Comparison of ENCODE assay signal across 6 fruit fly cellular contexts in the genomic region with DNA sequence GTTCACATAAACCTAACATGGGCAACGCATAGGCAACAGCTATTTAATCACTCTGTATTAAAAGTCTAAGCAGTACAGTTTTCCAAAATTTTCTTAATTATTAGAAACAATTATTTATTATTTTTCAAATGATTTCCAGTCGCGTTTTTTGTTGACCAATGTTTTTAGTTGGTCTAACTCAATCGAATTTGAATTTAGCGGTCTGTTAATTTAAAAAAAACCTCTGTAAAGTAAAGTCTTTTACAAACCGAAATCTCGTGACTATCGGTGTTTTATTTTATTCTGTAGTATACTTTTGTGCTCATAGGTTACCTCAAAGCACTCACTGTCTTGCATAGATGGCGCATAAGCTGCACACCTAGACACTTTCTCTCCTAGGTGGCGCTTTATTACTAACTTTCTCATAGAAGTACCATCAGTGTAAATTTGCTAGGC.
TF ChIP-seq lines count a peak whose summit lies in the region.

No protein-coding gene starts in this region.

- peak; percentile 94 to 97 for TF ChIP-seq CTCF in S2 (optimal IDR thresholded peaks at IDR 0.05; lab: Kevin White, UChicago)
- TF ChIP-seq CTCF in whole organism, embryonic (GFP tag; optimal IDR thresholded peaks at IDR 0.05; lab: Kevin White, UChicago): peak; percentile 98

TF ChIP-seq in whole organism, adult, 20 proteins besides CTCF, POLR2A, EP300 and RAD21:
- peak; percentile 28 for TF ChIP-seq ovo (GFP tag; optimal IDR thresholded peaks at IDR 0.05; lab: Kevin White, UChicago)
- TF ChIP-seq cnc (optimal IDR thresholded peaks at IDR 0.05; lab: Kevin White, UChicago): no peak
- TF ChIP-seq CG7101 (tag; optimal IDR thresholded peaks at IDR 0.05; lab: Kevin White, UChicago): peak; percentile 4
- peak; percentile 19 for TF ChIP-seq Mnt (GFP tag; optimal IDR thresholded peaks at IDR 0.05; lab: Kevin White, UChicago)
- peak; percentile 2 for TF ChIP-seq bab1 (GFP tag; optimal IDR thresholded peaks at IDR 0.05; lab: Kevin White, UChicago)
- TF ChIP-seq CG1620 (GFP tag; optimal IDR thresholded peaks at IDR 0.05; lab: Kevin White, UChicago): peak; percentile 50

TF ChIP-seq in whole organism, embryonic, 481 proteins besides CTCF, POLR2A, EP300 and RAD21 (continues in another document):
- TF ChIP-seq Doc3 (GFP tag; IDR thresholded peaks at IDR 0.05; lab: Robert Waterston, UW; ENCODE audit: partially characterized antibody): peak; percentile 61
- no peak for TF ChIP-seq Spps (tag; optimal IDR thresholded peaks at IDR 0.05; lab: Kevin White, UChicago)
- peak; percentile 58 for TF ChIP-seq CG30403 (GFP tag; optimal IDR thresholded peaks at IDR 0.05; lab: Kevin White, UChicago)
- TF ChIP-seq CG32772 (GFP tag; IDR thresholded peaks at IDR 0.05; lab: Robert Waterston, UW): peak; percentile 25; the same call in 1 of the 2 replicates
- no peak for TF ChIP-seq CG8924 (tag; optimal IDR thresholded peaks at IDR 0.05; lab: Kevin White, UChicago)
- TF ChIP-seq unc-4 (GFP tag; IDR thresholded peaks at IDR 0.05; lab: Robert Waterston, UW; ENCODE audit: partially characterized antibody): peak; percentile 71; the same call in 1 of the 2 replicates
- peak; percentile 67 for TF ChIP-seq Rfx (GFP tag; IDR thresholded peaks at IDR 0.05; lab: Robert Waterston, UW)
- TF ChIP-seq CG16779 (GFP tag; IDR thresholded peaks at IDR 0.05; lab: Robert Waterston, UW): no peak
- TF ChIP-seq CG11085 (GFP tag; IDR thresholded peaks at IDR 0.05; lab: Robert Waterston, UW): peak; percentile 42; the same call in 1 of the 2 replicates
- TF ChIP-seq row (GFP tag; IDR thresholded peaks at IDR 0.05; lab: Robert Waterston, UW): no peak
- peak; percentile 31 for TF ChIP-seq sug (tag; optimal IDR thresholded peaks at IDR 0.05; lab: Kevin White, UChicago)
- peak; percentile 32; the same call in 1 of the 2 replicates for TF ChIP-seq lmd (GFP tag; IDR thresholded peaks at IDR 0.05; lab: Robert Waterston, UW)
- no peak for TF ChIP-seq hb (GFP tag; IDR thresholded peaks at IDR 0.05; lab: Robert Waterston, UW; ENCODE audit: partially characterized antibody)
- TF ChIP-seq CG16813 (GFP tag; IDR thresholded peaks at IDR 0.05; lab: Robert Waterston, UW; ENCODE audit: partially characterized antibody): peak; percentile 61; the same call in 2 of the 3 replicates
- TF ChIP-seq Nf-YA (GFP tag; IDR thresholded peaks at IDR 0.05; lab: Robert Waterston, UW): no peak
- peak; percentile 57 for TF ChIP-seq CG33213 (GFP tag; optimal IDR thresholded peaks at IDR 0.05; lab: Kevin White, UChicago)
- peak; percentile 18 for TF ChIP-seq CG15269 (tag; optimal IDR thresholded peaks at IDR 0.05; lab: Kevin White, UChicago)

TF ChIP-seq in whole organism, prepupa, 60 proteins besides CTCF, POLR2A, EP300 and RAD21 (continues in another document):
- no peak for TF ChIP-seq achi (GFP tag; optimal IDR thresholded peaks at IDR 0.05; lab: Kevin White, UChicago)
- TF ChIP-seq CG10631 (GFP tag; optimal IDR thresholded peaks at IDR 0.05; lab: Kevin White, UChicago): no peak
- TF ChIP-seq pdm3 (GFP tag; optimal IDR thresholded peaks at IDR 0.05; lab: Kevin White, UChicago): peak; percentile 21
- no peak for TF ChIP-seq ss (GFP tag; optimal IDR thresholded peaks at IDR 0.05; lab: Kevin White, UChicago)
- TF ChIP-seq CG32006 (GFP tag; optimal IDR thresholded peaks at IDR 0.05; lab: Kevin White, UChicago): no peak
- peak; percentile 49 for TF ChIP-seq cyc (GFP tag; optimal IDR thresholded peaks at IDR 0.05; lab: Kevin White, UChicago)
- TF ChIP-seq Ets21C (GFP tag; optimal IDR thresholded peaks at IDR 0.05; lab: Kevin White, UChicago): no peak
- TF ChIP-seq vri (GFP tag; optimal IDR thresholded peaks at IDR 0.05; lab: Kevin White, UChicago): no peak
- TF ChIP-seq CG11902 (GFP tag; optimal IDR thresholded peaks at IDR 0.05; lab: Kevin White, UChicago): no peak
- TF ChIP-seq CG11762 (GFP tag; optimal IDR thresholded peaks at IDR 0.05; lab: Kevin White, UChicago; ENCODE audit: insufficient read depth): no peak
- no peak for TF ChIP-seq dac (GFP tag; optimal IDR thresholded peaks at IDR 0.05; lab: Kevin White, UChicago)
- no peak for TF ChIP-seq dsx (GFP tag; optimal IDR thresholded peaks at IDR 0.05; lab: Kevin White, UChicago; ENCODE audit: poor library complexity, severe bottlenecking)
- TF ChIP-seq Hr39 (GFP tag; optimal IDR thresholded peaks at IDR 0.05; lab: Kevin White, UChicago): peak; percentile 60
- no peak for TF ChIP-seq OdsH (GFP tag; optimal IDR thresholded peaks at IDR 0.05; lab: Kevin White, UChicago)
- TF ChIP-seq CG34406 (GFP tag; optimal IDR thresholded peaks at IDR 0.05; lab: Kevin White, UChicago): no peak
- TF ChIP-seq CG15336 (GFP tag; IDR thresholded peaks at IDR 0.05; lab: Robert Waterston, UW): no peak
- TF ChIP-seq Eip78C (GFP tag; lab: Kevin White, UChicago): no peak
- no peak for TF ChIP-seq net (GFP tag; optimal IDR thresholded peaks at IDR 0.05; lab: Kevin White, UChicago)
- TF ChIP-seq fd85E (GFP tag; optimal IDR thresholded peaks at IDR 0.05; lab: Kevin White, UChicago): no peak
- no peak for TF ChIP-seq CG3032 (tag; optimal IDR thresholded peaks at IDR 0.05; lab: Kevin White, UChicago)
- TF ChIP-seq Smox (GFP tag; optimal IDR thresholded peaks at IDR 0.05; lab: Kevin White, UChicago): no peak

TF ChIP-seq in whole organism, pupa, 21 proteins besides CTCF, POLR2A, EP300 and RAD21:
- TF ChIP-seq CG9948 (tag; optimal IDR thresholded peaks at IDR 0.05; lab: Kevin White, UChicago) (no peak), CG4496 (GFP tag; IDR thresholded peaks at IDR 0.05; lab: Robert Waterston, UW) (peak; percentile 34; the same call in 1 of the 3 replicates), Snoo (tag; optimal IDR thresholded peaks at IDR 0.05; lab: Kevin White, UChicago) (no peak)

TF ChIP-seq in whole organism, wandering third instar larva, 38 proteins besides CTCF, POLR2A, EP300 and RAD21:
- TF ChIP-seq Dfd (GFP tag; optimal IDR thresholded peaks at IDR 0.05; lab: Kevin White, UChicago): no peak
- no peak for TF ChIP-seq sage (GFP tag; optimal IDR thresholded peaks at IDR 0.05; lab: Kevin White, UChicago)
- TF ChIP-seq Myc (optimal IDR thresholded peaks at IDR 0.05; lab: Kevin White, UChicago): peak; percentile 67
- TF ChIP-seq HLH106 (tag; optimal IDR thresholded peaks at IDR 0.05; lab: Kevin White, UChicago): peak; percentile 22
- peak; percentile 9 for TF ChIP-seq h (GFP tag; optimal IDR thresholded peaks at IDR 0.05; lab: Kevin White, UChicago)
- TF ChIP-seq fru (GFP tag; optimal IDR thresholded peaks at IDR 0.05; lab: Kevin White, UChicago): peak; percentile 19
- TF ChIP-seq Jra (GFP tag; optimal IDR thresholded peaks at IDR 0.05; lab: Kevin White, UChicago): no peak
- TF ChIP-seq br (GFP tag; optimal IDR thresholded peaks at IDR 0.05; lab: Kevin White, UChicago): peak; percentile 4
- TF ChIP-seq woc (GFP tag; optimal IDR thresholded peaks at IDR 0.05; lab: Kevin White, UChicago): no peak
- TF ChIP-seq Sp1 (GFP tag; optimal IDR thresholded peaks at IDR 0.05; lab: Kevin White, UChicago): no peak
- TF ChIP-seq foxo (GFP tag; optimal IDR thresholded peaks at IDR 0.05; lab: Kevin White, UChicago): peak in 1 of 2 experiments; percentile 47
- peak; percentile 76 for TF ChIP-seq Vsx2 (GFP tag; optimal IDR thresholded peaks at IDR 0.05; lab: Kevin White, UChicago; ENCODE audit: partially characterized antibody)
- peak; percentile 36 for TF ChIP-seq ey (GFP tag; optimal IDR thresholded peaks at IDR 0.05; lab: Kevin White, UChicago)
- peak; percentile 68 for TF ChIP-seq Hr83 (GFP tag; optimal IDR thresholded peaks at IDR 0.05; lab: Kevin White, UChicago; ENCODE audit: poor library complexity, severe bottlenecking)
